Worm (Caenorhabditis elegans) whole organism, young adult: Measurements from ENCODE around the gene rpl-37.

ENCODE experiments used
- B0035.1 ChIP-seq: sonication (generic microtip); optimal IDR thresholded peaks from 2 replicates; lab custom pipeline; 2016; ENCODE audit warnings: missing genetic modification characterization, mild to moderate bottlenecking, missing compliant biosample characterization, missing genotype, missing genetic modification reagents
- B0336.3 ChIP-seq: fragments of 200-800 bp; sonication (Bioruptor generic); IDR thresholded peaks from 2 replicates; pipeline ENCODE4 v1.3.6; 2022; ENCODE audit warnings: missing genetic modification characterization, missing compliant biosample characterization
- C17E4.6 ChIP-seq: fragments of 200-800 bp; sonication (Bioruptor generic); IDR thresholded peaks from 2 replicates; pipeline ENCODE4 v1.3.6; 2022; ENCODE audit warnings: missing genetic modification reagents, missing genetic modification characterization, missing compliant biosample characterization
- F10E7.11 ChIP-seq: sonication (generic microtip); optimal IDR thresholded peaks from 2 replicates; lab custom pipeline; 2017; ENCODE audit warnings: mild to moderate bottlenecking, missing genetic modification characterization, moderate library complexity, missing compliant biosample characterization
- K12H6.12 ChIP-seq: fragments of 200-800 bp; sonication (Bioruptor generic); optimal IDR thresholded peaks from 2 replicates; lab custom pipeline; 2018; ENCODE audit warnings: mild to moderate bottlenecking, missing genetic modification characterization, missing compliant biosample characterization
- Y53F4B.3 ChIP-seq: fragments of 200-800 bp; sonication (Bioruptor generic); IDR thresholded peaks from 2 replicates; pipeline ENCODE4 v1.3.6; 2022; ENCODE audit warnings: missing genetic modification reagents, missing genetic modification characterization, missing compliant biosample characterization
- Y53G8AR.9 ChIP-seq: fragments of 200-800 bp; sonication (Bioruptor generic); conservative IDR thresholded peaks from 2 replicates; pipeline ENCODE4 v1.3.6; 2022; ENCODE audit warnings: missing genetic modification reagents, missing genetic modification characterization, missing compliant biosample characterization
- aptf-2 ChIP-seq: fragments of 200-800 bp; sonication (Bioruptor generic); conservative IDR thresholded peaks from 2 replicates; pipeline ENCODE4 v1.3.6; 2022; ENCODE audit warnings: missing genetic modification reagents, missing genetic modification characterization, missing compliant biosample characterization
- athp-1 ChIP-seq: sonication (generic microtip); optimal IDR thresholded peaks from 2 replicates; lab custom pipeline; 2017; ENCODE audit warnings: mild to moderate bottlenecking, missing genetic modification characterization, missing compliant biosample characterization
- bed-2 ChIP-seq: fragments of 200-800 bp; sonication (Bioruptor generic); IDR thresholded peaks from 2 replicates; pipeline ENCODE4 v1.3.6; 2022; ENCODE audit warnings: missing genetic modification reagents, missing genetic modification characterization, missing compliant biosample characterization
- ceh-27 ChIP-seq: fragments of 200-800 bp; sonication (Bioruptor generic); optimal IDR thresholded peaks from 2 replicates; lab custom pipeline; 2018; ENCODE audit warnings: mild to moderate bottlenecking, missing genetic modification characterization, moderate library complexity, missing compliant biosample characterization
- chd-7 ChIP-seq: sonication (generic microtip); optimal IDR thresholded peaks from 2 replicates; lab custom pipeline; 2016; ENCODE audit warnings: mild to moderate bottlenecking, missing genetic modification characterization, moderate library complexity, missing compliant biosample characterization
- die-1 ChIP-seq: sonication (generic microtip); optimal IDR thresholded peaks from 2 replicates; lab custom pipeline; 2016; ENCODE audit warnings: missing genotype, mild to moderate bottlenecking, missing genetic modification characterization, missing compliant biosample characterization
- dpff-1 ChIP-seq: sonication (generic microtip); optimal IDR thresholded peaks from 2 replicates; lab custom pipeline; 2017; ENCODE audit warnings: mild to moderate bottlenecking, missing genetic modification characterization, missing compliant biosample characterization
- dpl-1 ChIP-seq: fragments of 150-350 bp; optimal IDR thresholded peaks from 2 replicates; lab custom pipeline; 2014; ENCODE audit warnings: missing biosample characterization, missing genetic modification reagents, missing genetic modification characterization
- egl-44 ChIP-seq: fragments of 200-800 bp; sonication (Bioruptor generic); IDR thresholded peaks from 2 replicates; pipeline ENCODE4 v1.3.6; 2022; ENCODE audit warnings: missing genetic modification reagents, missing genetic modification characterization, missing compliant biosample characterization
- fkh-3 ChIP-seq: sonication (generic microtip); optimal IDR thresholded peaks from 2 replicates; lab custom pipeline; 2016; ENCODE audit warnings: mild to moderate bottlenecking, missing genetic modification characterization, missing compliant biosample characterization
- hlh-12 ChIP-seq: sonication (generic microtip); optimal IDR thresholded peaks from 2 replicates; lab custom pipeline; 2016; ENCODE audit warnings: missing genetic modification characterization, missing compliant biosample characterization
- hlh-26 ChIP-seq: fragments of 200-800 bp; sonication (Bioruptor generic); conservative IDR thresholded peaks from 2 replicates; pipeline ENCODE4 v1.3.6; 2022; ENCODE audit warnings: missing genetic modification reagents, missing genetic modification characterization, missing compliant biosample characterization
- lin-35 ChIP-seq, 3 experiments: fragments of 150-350 bp in 2 of 3; sonication (generic microtip) in 1 of 3; optimal IDR thresholded peaks; 2 replicates each; lab custom pipeline; 2014 to 2018; ENCODE audit warnings: missing biosample characterization in 3 of 3, missing genetic modification characterization in 3 of 3, missing genetic modification reagents in 3 of 3
- lsy-27 ChIP-seq: sonication (generic microtip); optimal IDR thresholded peaks from 2 replicates; lab custom pipeline; 2017; ENCODE audit warnings: missing genetic modification characterization, mild to moderate bottlenecking, missing compliant biosample characterization, antibody characterized with exemption, missing genotype, borderline replicate concordance; ENCODE audit not compliant: insufficient read depth
- madf-3 ChIP-seq: fragments of 200-800 bp; sonication (Bioruptor generic); IDR thresholded peaks from 2 replicates; pipeline ENCODE4 v1.3.6; 2022; ENCODE audit warnings: missing genetic modification reagents, missing genetic modification characterization, missing compliant biosample characterization
- madf-6 ChIP-seq: fragments of 200-800 bp; sonication (Bioruptor generic); IDR thresholded peaks from 2 replicates; pipeline ENCODE4 v1.3.6; 2022; ENCODE audit warnings: missing genetic modification reagents, missing genetic modification characterization, missing compliant biosample characterization
- mes-4 ChIP-seq: sonication (generic microtip); optimal IDR thresholded peaks from 2 replicates; lab custom pipeline; 2016; ENCODE audit warnings: missing genotype, missing genetic modification characterization, missing compliant biosample characterization
- nfya-2 ChIP-seq: fragments of 200-800 bp; sonication (Bioruptor generic); IDR thresholded peaks from 2 replicates; pipeline ENCODE4 v1.3.6; 2022; ENCODE audit warnings: missing genetic modification reagents, missing genetic modification characterization, missing compliant biosample characterization
- nfyb-1 ChIP-seq: fragments of 200-800 bp; sonication (Bioruptor generic); IDR thresholded peaks from 2 replicates; pipeline ENCODE4 v1.3.6; 2022; ENCODE audit warnings: missing genetic modification reagents, missing genetic modification characterization, missing compliant biosample characterization
- nhr-80 ChIP-seq: sonication (generic microtip); optimal IDR thresholded peaks from 2 replicates; lab custom pipeline; 2016; ENCODE audit warnings: missing genetic modification characterization, missing compliant biosample characterization
- pbrm-1 ChIP-seq: fragments of 200-800 bp; sonication (Bioruptor generic); IDR thresholded peaks from 2 replicates; pipeline ENCODE4 v1.3.6; 2022; ENCODE audit warnings: missing genetic modification reagents, missing genetic modification characterization, missing compliant biosample characterization
- sdz-38 ChIP-seq: sonication (generic microtip); optimal IDR thresholded peaks from 2 replicates; lab custom pipeline; 2016; ENCODE audit warnings: missing genotype, missing genetic modification characterization, missing compliant biosample characterization
- snpc-4 ChIP-seq, 5 experiments: fragments of 150-350 bp in 1 of 5; sonication (generic microtip) in 4 of 5; optimal IDR thresholded peaks; 2 replicates each; lab custom pipeline; 2014 to 2018; ENCODE audit warnings: missing genetic modification characterization in 5 of 5, missing biosample characterization in 3 of 5, antibody characterized with exemption in 2 of 5, mild to moderate bottlenecking in 2 of 5, missing compliant biosample characterization in 2 of 5, missing genotype in 2 of 5, moderate library complexity in 2 of 5, missing genetic modification reagents in 1 of 5
- sptf-2 ChIP-seq: fragments of 200-800 bp; sonication (Bioruptor generic); optimal IDR thresholded peaks from 2 replicates; lab custom pipeline; 2018; ENCODE audit warnings: mild to moderate bottlenecking, missing genetic modification characterization, missing compliant biosample characterization
- tbp1 ChIP-seq: fragments of 200-800 bp; sonication (Bioruptor generic); optimal IDR thresholded peaks from 2 replicates; lab custom pipeline; 2018; ENCODE audit warnings: mild to moderate bottlenecking, missing genetic modification characterization, missing compliant biosample characterization
- tlf-1 ChIP-seq: fragments of 200-800 bp; sonication (Bioruptor generic); optimal IDR thresholded peaks from 2 replicates; lab custom pipeline; 2018; ENCODE audit warnings: mild to moderate bottlenecking, missing genetic modification characterization, missing compliant biosample characterization
- zim-3 ChIP-seq: sonication (generic microtip); optimal IDR thresholded peaks from 2 replicates; lab custom pipeline; 2017; ENCODE audit warnings: mild to moderate bottlenecking, missing genetic modification characterization, moderate library complexity, missing compliant biosample characterization
- ztf-3 ChIP-seq: fragments of 200-800 bp; sonication (Bioruptor generic); optimal IDR thresholded peaks from 2 replicates; lab custom pipeline; 2018; ENCODE audit warnings: mild to moderate bottlenecking, missing genetic modification characterization, missing compliant biosample characterization

rpl-37 gene

ce11 chrIII:3548017-3548416, 19.6 kb downstream of the rpl-37 start, which contains the start of gene C54C6.11:
Gene C54C6.11 (plus strand): TSS chrIII:3548317.
- TF ChIP-seq athp-1 (tag; lab: Kevin White, UChicago), result no peak
- no peak for TF ChIP-seq lin-35 (GFP tag; optimal IDR thresholded peaks at IDR 0.05; lab: Kevin White, UChicago)
- no peak for TF ChIP-seq pbrm-1 (GFP tag; lab: Robert Waterston, UW)
- TF ChIP-seq dpl-1 (GFP tag; lab: Kevin White, UChicago), result no peak
- no peak for TF ChIP-seq egl-44 (GFP tag; lab: Robert Waterston, UW)
- TF ChIP-seq nhr-80, result no peak
- no peak for TF ChIP-seq C17E4.6 (GFP tag; lab: Robert Waterston, UW)
- no peak for TF ChIP-seq sdz-38 (tag; lab: Kevin White, UChicago)
- TF ChIP-seq nfya-2 (GFP tag; lab: Robert Waterston, UW), result no peak
- TF ChIP-seq sptf-2 (GFP tag; lab: Kevin White, UChicago), result no peak
- no peak for TF ChIP-seq hlh-12
- TF ChIP-seq tbp1 (GFP tag; lab: Kevin White, UChicago), result no peak

ce11 chrIII:3549750-3550149, 21.3 kb downstream of the rpl-37 start, which contains the start of gene C54C6.5:
Gene C54C6.5 (minus strand): TSS chrIII:3549850.
- no peak for TF ChIP-seq aptf-2 (GFP tag; lab: Robert Waterston, UW)

ce11 chrIII:3550364-3550763, 21.9 kb downstream of the rpl-37 start:
- TF ChIP-seq B0336.3 (GFP tag; lab: Robert Waterston, UW) (no peak), hlh-26 (no peak), tlf-1 (GFP tag; lab: Kevin White, UChicago) (no peak), bed-2 (no peak), madf-3 (GFP tag; lab: Robert Waterston, UW) (no peak), Y53F4B.3 (no peak), Y53G8AR.9 (GFP tag; lab: Robert Waterston, UW) (no peak), F10E7.11 (no peak), mes-4 (tag; lab: Kevin White, UChicago) (no peak), zim-3 (no peak), madf-6 (GFP tag; lab: Robert Waterston, UW) (no peak), K12H6.12 (tag; lab: Kevin White, UChicago) (no peak)

- no peak for TF ChIP-seq chd-7 (tag; lab: Kevin White, UChicago)
- TF ChIP-seq nfyb-1 (GFP tag; lab: Robert Waterston, UW), result no peak
- no peak for TF ChIP-seq dpff-1 (tag; lab: Kevin White, UChicago)
- no peak for TF ChIP-seq fkh-3 (tag; lab: Kevin White, UChicago)
- TF ChIP-seq lsy-27, result no peak
- no peak for TF ChIP-seq madf-6 (GFP tag; lab: Robert Waterston, UW)
- no peak for TF ChIP-seq die-1
- no peak for TF ChIP-seq ceh-27 (GFP tag; lab: Kevin White, UChicago)
- TF ChIP-seq ztf-3, result no peak
- TF ChIP-seq snpc-4 (GFP tag; optimal IDR thresholded peaks at IDR 0.05; lab: Kevin White, UChicago), result no peak
- no peak for TF ChIP-seq snpc-4 (tag; optimal IDR thresholded peaks at IDR 0.05; lab: Kevin White, UChicago)
- TF ChIP-seq B0035.1 (tag; lab: Kevin White, UChicago), result no peak
- TF ChIP-seq, all 124 proteins: peak for 0
These were observed 24.9 kb downstream of the rpl-37 start, which contains the start of gene C54C6.4 for ce11 chrIII:3553349-3553748. Gene C54C6.4 (plus strand): TSS chrIII:3553649.
